Worm (Caenorhabditis elegans) whole organism, L4 larva: ENCODE results near the gene F25E5.9.
A peak's percentile ranks its signal among the peaks of the same experiment; 100 is the strongest.

Experiments used
- F10B5.3 ChIP-seq: sonication (generic microtip); optimal IDR thresholded peaks from 2 replicates; lab custom pipeline; 2016; ENCODE audit warnings: mild to moderate bottlenecking, missing genetic modification characterization, missing compliant biosample characterization
- F26F4.8 ChIP-seq: fragments of 200-800 bp; sonication (Bioruptor generic); conservative IDR thresholded peaks from 2 replicates; pipeline ENCODE4 v1.3.6; 2022; ENCODE audit warnings: missing genetic modification characterization, missing compliant biosample characterization
- F37D6.2 ChIP-seq: sonication (generic microtip); optimal IDR thresholded peaks from 2 replicates; lab custom pipeline; 2016; ENCODE audit warnings: mild to moderate bottlenecking, missing genetic modification characterization, missing compliant biosample characterization
- T20F7.1 ChIP-seq: fragments of 200-800 bp; sonication (Bioruptor generic); optimal IDR thresholded peaks from 2 replicates; lab custom pipeline; 2018; ENCODE audit warnings: mild to moderate bottlenecking, missing genetic modification characterization, missing compliant biosample characterization
- T26A8.4 ChIP-seq: fragments of 200-800 bp; sonication (Bioruptor generic); IDR thresholded peaks from 2 replicates; pipeline ENCODE4 v1.3.6; 2022; ENCODE audit warnings: missing genetic modification characterization, missing compliant biosample characterization
- Y105C5A.15 ChIP-seq: fragments of 200-800 bp; sonication (Bioruptor generic); IDR thresholded peaks from 2 replicates; pipeline ENCODE4 v1.3.6; 2022; ENCODE audit warnings: missing genetic modification characterization, missing compliant biosample characterization
- Y75B8A.6 ChIP-seq: fragments of 200-800 bp; sonication (Bioruptor generic); IDR thresholded peaks from 2 replicates; pipeline ENCODE4 v1.3.6; 2022; ENCODE audit warnings: missing genetic modification reagents, missing genetic modification characterization, missing compliant biosample characterization
- ZK546.5 ChIP-seq, 2 experiments: sonication (generic microtip); optimal IDR thresholded peaks; 2 replicates each; lab custom pipeline; 2017; ENCODE audit warnings: missing biosample characterization in 2 of 2, missing genetic modification characterization in 2 of 2
- ceh-20 ChIP-seq: fragments of 200-800 bp; sonication (Bioruptor generic); IDR thresholded peaks from 2 replicates; pipeline ENCODE4 v1.3.6; 2022; ENCODE audit warnings: missing genetic modification reagents, missing genetic modification characterization, missing compliant biosample characterization
- ceh-28 ChIP-seq: fragments of 150-350 bp; optimal IDR thresholded peaks from 2 replicates; lab custom pipeline; 2014; ENCODE audit warnings: missing biosample characterization, missing genetic modification reagents, missing genetic modification characterization
- ceh-44 ChIP-seq: fragments of 200-800 bp; sonication (Bioruptor generic); IDR thresholded peaks from 2 replicates; pipeline ENCODE4 v1.3.6; 2022; ENCODE audit warnings: missing genetic modification reagents, missing genetic modification characterization, missing compliant biosample characterization
- ceh-62 ChIP-seq: sonication (generic microtip); optimal IDR thresholded peaks from 2 replicates; lab custom pipeline; 2017; ENCODE audit warnings: missing biosample characterization, missing genetic modification characterization
- ces-1 ChIP-seq: fragments of 150-350 bp; sonication (generic microtip); optimal IDR thresholded peaks from 4 replicates; lab custom pipeline; 2014; ENCODE audit warnings: missing biosample characterization, missing genetic modification reagents, missing genetic modification characterization
- ctbp-1 ChIP-seq: fragments of 200-800 bp; sonication (Bioruptor generic); IDR thresholded peaks from 2 replicates; pipeline ENCODE4 v1.3.6; 2022; ENCODE audit warnings: missing genetic modification reagents, missing genetic modification characterization, missing compliant biosample characterization
- daf-16 ChIP-seq, 3 experiments: sonication (generic microtip); optimal IDR thresholded peaks; 2 replicates each; lab custom pipeline; 2016 to 2017; ENCODE audit warnings: missing genetic modification characterization in 3 of 3, missing genetic modification reagents in 3 of 3, mild to moderate bottlenecking in 2 of 3, missing compliant biosample characterization in 2 of 3, missing biosample characterization in 1 of 3, moderate library complexity in 1 of 3
- daf-8 ChIP-seq: fragments of 200-800 bp; sonication (Bioruptor generic); IDR thresholded peaks from 2 replicates; pipeline ENCODE4 v1.3.6; 2022; ENCODE audit warnings: missing genetic modification characterization, missing compliant biosample characterization
- dpl-1 ChIP-seq: fragments of 150-350 bp; optimal IDR thresholded peaks from 2 replicates; lab custom pipeline; 2014; ENCODE audit warnings: missing biosample characterization, missing genetic modification reagents, missing genetic modification characterization
- duxl-1 ChIP-seq: sonication (generic microtip); optimal IDR thresholded peaks from 2 replicates; lab custom pipeline; 2016; ENCODE audit warnings: mild to moderate bottlenecking, missing genetic modification characterization, moderate library complexity, missing compliant biosample characterization; ENCODE audit not compliant: poor library complexity
- dve-1 ChIP-seq: sonication (generic microtip); optimal IDR thresholded peaks from 2 replicates; lab custom pipeline; 2017; ENCODE audit warnings: antibody characterized with exemption, mild to moderate bottlenecking, missing genetic modification characterization, missing compliant biosample characterization; ENCODE audit not compliant: insufficient read depth
- fkh-10 ChIP-seq: fragments of 150-350 bp; optimal IDR thresholded peaks from 2 replicates; lab custom pipeline; 2014; ENCODE audit warnings: missing biosample characterization, missing genetic modification reagents, missing genetic modification characterization
- fos-1 ChIP-seq: fragments of 150-350 bp; optimal IDR thresholded peaks from 2 replicates; lab custom pipeline; 2014; ENCODE audit warnings: missing biosample characterization, missing genetic modification characterization
- hlh-11 ChIP-seq: fragments of 200-800 bp; sonication (Bioruptor generic); optimal IDR thresholded peaks from 2 replicates; lab custom pipeline; 2018; ENCODE audit warnings: mild to moderate bottlenecking, missing genetic modification characterization, missing compliant biosample characterization
- lim-7 ChIP-seq: fragments of 200-800 bp; sonication (Bioruptor generic); IDR thresholded peaks from 2 replicates; pipeline ENCODE4 v1.3.6; 2022; ENCODE audit warnings: missing genetic modification characterization, missing compliant biosample characterization
- lin-1 ChIP-seq: fragments of 200-800 bp; sonication (Bioruptor generic); IDR thresholded peaks from 2 replicates; pipeline ENCODE4 v1.3.6; 2022; ENCODE audit warnings: missing genetic modification reagents, missing genetic modification characterization, missing compliant biosample characterization
- lin-13 ChIP-seq: fragments of 150-350 bp; optimal IDR thresholded peaks from 2 replicates; lab custom pipeline; 2014; ENCODE audit warnings: missing biosample characterization, missing genetic modification reagents, missing genetic modification characterization
- lin-38 ChIP-seq: fragments of 200-800 bp; sonication (Bioruptor generic); IDR thresholded peaks from 2 replicates; pipeline ENCODE4 v1.3.6; 2022; ENCODE audit warnings: missing genetic modification reagents, missing genetic modification characterization, missing compliant biosample characterization
- madf-5 ChIP-seq, 2 experiments: fragments of 200-800 bp; sonication (Bioruptor generic); IDR thresholded peaks; 2 replicates each; pipeline ENCODE4 v1.3.6; 2022; ENCODE audit warnings: missing compliant biosample characterization in 2 of 2, missing genetic modification characterization in 2 of 2
- mes-2 ChIP-seq: sonication (generic microtip); optimal IDR thresholded peaks from 2 replicates; lab custom pipeline; 2016; ENCODE audit warnings: missing genotype, mild to moderate bottlenecking, missing genetic modification characterization, missing compliant biosample characterization; ENCODE audit not compliant: poor library complexity, severe bottlenecking
- mxl-2 ChIP-seq: fragments of 200-800 bp; sonication (Bioruptor generic); conservative IDR thresholded peaks from 2 replicates; pipeline ENCODE4 v1.3.6; 2022; ENCODE audit warnings: missing genetic modification reagents, missing genetic modification characterization, missing compliant biosample characterization
- mxl-3 ChIP-seq: fragments of 200-800 bp; sonication (Bioruptor generic); optimal IDR thresholded peaks from 2 replicates; lab custom pipeline; 2018; ENCODE audit warnings: mild to moderate bottlenecking, missing genetic modification characterization, missing compliant biosample characterization
- nhr-102 ChIP-seq: sonication (generic microtip); optimal IDR thresholded peaks from 2 replicates; lab custom pipeline; 2016; ENCODE audit warnings: mild to moderate bottlenecking, missing genetic modification characterization, moderate library complexity, missing compliant biosample characterization
- nhr-11 ChIP-seq: fragments of 150-350 bp; optimal IDR thresholded peaks from 2 replicates; lab custom pipeline; 2014; ENCODE audit warnings: missing biosample characterization, missing genetic modification characterization
- nhr-111 ChIP-seq: fragments of 200-800 bp; sonication (Bioruptor generic); optimal IDR thresholded peaks from 2 replicates; lab custom pipeline; 2018; ENCODE audit warnings: mild to moderate bottlenecking, missing genetic modification characterization, missing compliant biosample characterization
- nhr-25 ChIP-seq: sonication (generic microtip); optimal IDR thresholded peaks from 2 replicates; lab custom pipeline; 2017; ENCODE audit warnings: missing genetic modification characterization, mild to moderate bottlenecking, missing compliant biosample characterization, antibody characterized with exemption, moderate library complexity, borderline replicate concordance; ENCODE audit not compliant: insufficient read depth
- nhr-41 ChIP-seq: fragments of 200-800 bp; sonication (Bioruptor generic); IDR thresholded peaks from 2 replicates; pipeline ENCODE4 v1.3.6; 2022; ENCODE audit warnings: missing genetic modification reagents, missing genetic modification characterization, missing compliant biosample characterization
- nhr-42 ChIP-seq: fragments of 200-800 bp; sonication (Bioruptor generic); IDR thresholded peaks from 2 replicates; pipeline ENCODE4 v1.3.6; 2022; ENCODE audit warnings: missing genetic modification characterization, missing compliant biosample characterization
- nhr-48 ChIP-seq: sonication (generic microtip); optimal IDR thresholded peaks from 2 replicates; lab custom pipeline; 2016; ENCODE audit warnings: mild to moderate bottlenecking, missing genetic modification characterization, missing compliant biosample characterization
- nhr-6 ChIP-seq: fragments of 150-350 bp; optimal IDR thresholded peaks from 2 replicates; lab custom pipeline; 2014; ENCODE audit warnings: missing biosample characterization, missing genetic modification characterization
- php-3 ChIP-seq: fragments of 200-800 bp; sonication (Bioruptor generic); IDR thresholded peaks from 2 replicates; pipeline ENCODE4 v1.3.6; 2022; ENCODE audit warnings: missing genetic modification reagents, missing genetic modification characterization, missing compliant biosample characterization
- rbr-2 ChIP-seq: sonication (generic microtip); optimal IDR thresholded peaks from 2 replicates; lab custom pipeline; 2016; ENCODE audit warnings: missing genotype, missing genetic modification characterization, missing compliant biosample characterization
- skn-1 ChIP-seq: fragments of 150-350 bp; optimal IDR thresholded peaks from 2 replicates; lab custom pipeline; 2014; ENCODE audit warnings: missing biosample characterization, missing genetic modification characterization
- snpc-1.2 ChIP-seq: fragments of 200-800 bp; sonication (Bioruptor generic); IDR thresholded peaks from 2 replicates; pipeline ENCODE4 v1.3.6; 2022; ENCODE audit warnings: missing genetic modification reagents, missing genetic modification characterization, missing compliant biosample characterization
- snpc-4 ChIP-seq: fragments of 150-350 bp; optimal IDR thresholded peaks from 2 replicates; lab custom pipeline; 2014; ENCODE audit warnings: missing biosample characterization, missing genetic modification characterization
- spr-1 ChIP-seq: sonication (generic microtip); optimal IDR thresholded peaks from 2 replicates; lab custom pipeline; 2016; ENCODE audit warnings: mild to moderate bottlenecking, missing genetic modification characterization, missing compliant biosample characterization
- spr-3 ChIP-seq: fragments of 200-800 bp; sonication (Bioruptor generic); optimal IDR thresholded peaks from 2 replicates; lab custom pipeline; 2018; ENCODE audit warnings: mild to moderate bottlenecking, missing genetic modification characterization, missing compliant biosample characterization
- tra-1 ChIP-seq: fragments of 200-800 bp; sonication (Bioruptor generic); IDR thresholded peaks from 2 replicates; pipeline ENCODE4 v1.3.6; 2022; ENCODE audit warnings: missing genetic modification reagents, missing genetic modification characterization, missing compliant biosample characterization
- unc-130 ChIP-seq: sonication (generic microtip); optimal IDR thresholded peaks from 2 replicates; lab custom pipeline; 2016; ENCODE audit warnings: missing genetic modification reagents, missing genetic modification characterization, missing compliant biosample characterization
- unc-39 ChIP-seq: sonication (generic microtip); optimal IDR thresholded peaks from 2 replicates; lab custom pipeline; 2017; ENCODE audit warnings: missing biosample characterization, missing genetic modification characterization
- zip-11 ChIP-seq: fragments of 200-800 bp; sonication (Bioruptor generic); IDR thresholded peaks from 2 replicates; pipeline ENCODE4 v1.3.6; 2022; ENCODE audit warnings: missing genetic modification characterization, missing compliant biosample characterization
- ztf-7 ChIP-seq: fragments of 150-350 bp; optimal IDR thresholded peaks from 2 replicates; lab custom pipeline; 2014; ENCODE audit warnings: missing biosample characterization, missing genetic modification characterization

Gene F25E5.9

ce11 chrV:7415780-7416428 is 21.8 kb downstream of the F25E5.9 start, which contains the start of gene F18E3.13 (continued):
- TF ChIP-seq nhr-48 (tag; lab: Kevin White, UChicago) (peak; percentile 91), unc-130 (GFP tag; lab: Kevin White, UChicago) (no peak), daf-16 (GFP tag; optimal IDR thresholded peaks at IDR 0.05; lab: Kevin White, UChicago) (no peak), daf-16 (tag; optimal IDR thresholded peaks at IDR 0.05; lab: Kevin White, UChicago) (no peak), dve-1 (no peak), ceh-20 (GFP tag; lab: Robert Waterston, UW) (no peak; the same call in 1 of the 2 replicates), Y75B8A.6 (GFP tag; lab: Robert Waterston, UW) (no peak), snpc-4 (tag; lab: Kevin White, UChicago) (no peak), mxl-2 (GFP tag; lab: Robert Waterston, UW) (0 out of 2 replicates have a peak, but pooled peaks have one; percentile 22), F37D6.2 (tag; lab: Kevin White, UChicago) (no peak), F26F4.8 (no peak), daf-8 (GFP tag; lab: Robert Waterston, UW) (no peak), T26A8.4 (peak; percentile 45; the same call in 1 of the 2 replicates), lin-38 (GFP tag; lab: Robert Waterston, UW) (no peak), tra-1 (GFP tag; lab: Robert Waterston, UW) (no peak), duxl-1 (peak; percentile 36), lin-13 (GFP tag; lab: Kevin White, UChicago) (no peak), nhr-42 (no peak), nhr-6 (tag; lab: Kevin White, UChicago) (no peak), spr-1 (no peak), ceh-62 (tag; lab: Kevin White, UChicago) (no peak), Y105C5A.15 (GFP tag; lab: Robert Waterston, UW) (no peak), fkh-10 (GFP tag; lab: Kevin White, UChicago) (no peak), hlh-11 (tag; lab: Kevin White, UChicago) (peak; percentile 84), unc-39 (tag; lab: Kevin White, UChicago) (no peak), ces-1 (GFP tag; lab: Kevin White, UChicago) (no peak), madf-5 (GFP tag; IDR thresholded peaks at IDR 0.05; lab: Robert Waterston, UW) (no peak), ZK546.5 (tag; optimal IDR thresholded peaks at IDR 0.05; lab: Kevin White, UChicago) (no peak), ceh-44 (GFP tag; lab: Robert Waterston, UW) (no peak), nhr-11 (tag; lab: Kevin White, UChicago) (no peak), ceh-28 (no peak), ctbp-1 (GFP tag; lab: Robert Waterston, UW) (no peak), spr-3 (GFP tag; lab: Kevin White, UChicago) (no peak), fos-1 (tag; lab: Kevin White, UChicago) (no peak), nhr-25 (tag; lab: Kevin White, UChicago) (peak; percentile 58), lin-1 (GFP tag; lab: Robert Waterston, UW) (no peak; the same call in 1 of the 2 replicates), F10B5.3 (tag; lab: Kevin White, UChicago) (no peak), php-3 (GFP tag; lab: Robert Waterston, UW) (no peak), zip-11 (GFP tag; lab: Robert Waterston, UW) (no peak), mes-2 (tag; lab: Kevin White, UChicago) (no peak), snpc-1.2 (GFP tag; lab: Robert Waterston, UW) (no peak), skn-1 (no peak), ztf-7 (tag; lab: Kevin White, UChicago) (no peak), rbr-2 (tag; lab: Kevin White, UChicago) (no peak), T20F7.1 (GFP tag; lab: Kevin White, UChicago) (no peak), nhr-41 (GFP tag; lab: Robert Waterston, UW) (no peak), dpl-1 (GFP tag; lab: Kevin White, UChicago) (peak; percentile 9), lim-7 (GFP tag; lab: Robert Waterston, UW) (no peak), mxl-3 (GFP tag; lab: Kevin White, UChicago) (peak; percentile 72), nhr-102 (tag; lab: Kevin White, UChicago) (no peak), nhr-111 (no peak)
